Worm (Caenorhabditis elegans) whole organism, mixed stage, embryonic: ENCODE results near the gene Y57G11C.1131.

Experiments used
- M03D4.4 ChIP-seq: sonication (generic microtip); optimal IDR thresholded peaks from 2 replicates; lab custom pipeline; 2017; ENCODE audit warnings: mild to moderate bottlenecking, missing genetic modification characterization, missing compliant biosample characterization
- bed-3 ChIP-seq: fragments of 200-800 bp; sonication (Bioruptor generic); optimal IDR thresholded peaks from 3 replicates; lab custom pipeline; 2018; ENCODE audit warnings: mild to moderate bottlenecking, missing genetic modification characterization, moderate library complexity, missing compliant biosample characterization
- blmp-1 ChIP-seq: fragments of 150-350 bp; optimal IDR thresholded peaks from 2 replicates; lab custom pipeline; 2014; ENCODE audit warnings: missing biosample characterization, missing genetic modification characterization
- ceh-39 ChIP-seq: fragments of 150-350 bp; optimal IDR thresholded peaks from 2 replicates; lab custom pipeline; 2014; ENCODE audit warnings: missing biosample characterization, missing genetic modification characterization
- ceh-43 ChIP-seq: fragments of 200-800 bp; sonication (Bioruptor generic); optimal IDR thresholded peaks from 2 replicates; lab custom pipeline; 2018; ENCODE audit warnings: mild to moderate bottlenecking, missing genetic modification characterization, moderate library complexity, missing compliant biosample characterization
- ces-1 ChIP-seq: fragments of 150-350 bp; optimal IDR thresholded peaks from 2 replicates; lab custom pipeline; 2014; ENCODE audit warnings: missing biosample characterization, missing genetic modification reagents, missing genetic modification characterization
- cnd-1 ChIP-seq: fragments of 200-800 bp; sonication (Bioruptor generic); optimal IDR thresholded peaks from 2 replicates; lab custom pipeline; 2018; ENCODE audit warnings: mild to moderate bottlenecking, missing genetic modification characterization, missing compliant biosample characterization
- ham-2 ChIP-seq: fragments of 200-800 bp; sonication (Bioruptor generic); optimal IDR thresholded peaks from 2 replicates; lab custom pipeline; 2018; ENCODE audit warnings: mild to moderate bottlenecking, missing genetic modification characterization, missing compliant biosample characterization
- lin-32 ChIP-seq: fragments of 200-800 bp; sonication (Bioruptor generic); optimal IDR thresholded peaks from 2 replicates; lab custom pipeline; 2018; ENCODE audit warnings: mild to moderate bottlenecking, missing genetic modification characterization, missing compliant biosample characterization
- mab-5 ChIP-seq: fragments of 150-350 bp; optimal IDR thresholded peaks from 2 replicates; lab custom pipeline; 2014; ENCODE audit warnings: missing biosample characterization, missing genetic modification characterization
- mep-1 ChIP-seq: fragments of 150-350 bp; optimal IDR thresholded peaks from 2 replicates; lab custom pipeline; 2017; ENCODE audit warnings: missing biosample characterization, missing genetic modification reagents, missing genetic modification characterization, inconsistent platforms
- mls-2 ChIP-seq: sonication (generic microtip); optimal IDR thresholded peaks from 2 replicates; lab custom pipeline; 2016; ENCODE audit warnings: mild to moderate bottlenecking, missing genetic modification characterization, moderate library complexity, missing compliant biosample characterization
- nhr-12 ChIP-seq: fragments of 150-350 bp; optimal IDR thresholded peaks from 2 replicates; lab custom pipeline; 2014; ENCODE audit warnings: missing biosample characterization, missing genetic modification characterization
- nhr-2 ChIP-seq: fragments of 150-350 bp; optimal IDR thresholded peaks from 2 replicates; lab custom pipeline; 2014; ENCODE audit warnings: missing biosample characterization, missing genetic modification characterization
- nhr-237 ChIP-seq: fragments of 150-350 bp; optimal IDR thresholded peaks from 2 replicates; lab custom pipeline; 2014; ENCODE audit warnings: missing biosample characterization, missing genetic modification characterization
- nhr-76 ChIP-seq: sonication (generic microtip); optimal IDR thresholded peaks from 2 replicates; lab custom pipeline; 2017; ENCODE audit warnings: missing biosample characterization, missing genetic modification characterization
- sem-2 ChIP-seq: fragments of 200-800 bp; sonication (Bioruptor generic); optimal IDR thresholded peaks from 2 replicates; lab custom pipeline; 2018; ENCODE audit warnings: mild to moderate bottlenecking, missing genetic modification characterization, missing compliant biosample characterization
- unc-39 ChIP-seq: fragments of 150-350 bp; optimal IDR thresholded peaks from 2 replicates; lab custom pipeline; 2014; ENCODE audit warnings: missing biosample characterization, missing genetic modification characterization
- zip-8 ChIP-seq: fragments of 150-350 bp; optimal IDR thresholded peaks from 2 replicates; lab custom pipeline; 2014; ENCODE audit warnings: missing biosample characterization, missing genetic modification characterization
- ztf-11 ChIP-seq: fragments of 150-350 bp; optimal IDR thresholded peaks from 2 replicates; lab custom pipeline; 2014; ENCODE audit warnings: missing biosample characterization, missing genetic modification characterization

Y57G11C.1131 gene

ce11 chrIV:14960061-14960460 lies 27.3 kb downstream of the Y57G11C.1131 start:
- TF ChIP-seq bed-3 (GFP tag; lab: Kevin White, UChicago), result no peak
- peak; percentile 94 for TF ChIP-seq ces-1 (GFP tag; lab: Kevin White, UChicago)

ce11 chrIV:14978204-14978603 lies 45.4 kb downstream of the Y57G11C.1131 start:
- no peak for TF ChIP-seq mab-5 (tag; lab: Kevin White, UChicago)
- no peak for TF ChIP-seq ceh-39 (tag; lab: Kevin White, UChicago)
- TF ChIP-seq lin-32 (GFP tag; lab: Kevin White, UChicago), result no peak
- peak; percentile 74 for TF ChIP-seq ces-1 (GFP tag; lab: Kevin White, UChicago)
- no peak for TF ChIP-seq bed-3 (GFP tag; lab: Kevin White, UChicago)

ce11 chrIV:14981311-14981710 lies 48.5 kb downstream of the Y57G11C.1131 start, which contains the start of gene atln-2:
TSS of gene atln-2 (plus strand) at chrIV:14981611.
- TF ChIP-seq lin-32 (GFP tag; lab: Kevin White, UChicago), result no peak
- TF ChIP-seq ztf-11 (tag; lab: Kevin White, UChicago), result no peak
- no peak for TF ChIP-seq unc-39 (tag; lab: Kevin White, UChicago)
- no peak for TF ChIP-seq sem-2 (GFP tag; lab: Kevin White, UChicago)
- TF ChIP-seq nhr-2 (tag; lab: Kevin White, UChicago), result no peak
- no peak for TF ChIP-seq zip-8 (tag; lab: Kevin White, UChicago)
- TF ChIP-seq bed-3 (GFP tag; lab: Kevin White, UChicago), result no peak
- TF ChIP-seq cnd-1 (tag; lab: Kevin White, UChicago), result no peak
- no peak for TF ChIP-seq M03D4.4 (tag; lab: Kevin White, UChicago)
- TF ChIP-seq mep-1 (tag; lab: Kevin White, UChicago), result no peak
- TF ChIP-seq ceh-43 (GFP tag; lab: Kevin White, UChicago), result no peak
- TF ChIP-seq blmp-1 (tag; lab: Kevin White, UChicago), result no peak
- no peak for TF ChIP-seq nhr-237 (tag; lab: Kevin White, UChicago)
- no peak for TF ChIP-seq ham-2 (GFP tag; lab: Kevin White, UChicago)
- TF ChIP-seq mab-5 (tag; lab: Kevin White, UChicago), result no peak
- TF ChIP-seq mls-2 (tag; lab: Kevin White, UChicago), result no peak
- no peak for TF ChIP-seq nhr-12 (tag; lab: Kevin White, UChicago)
- no peak for TF ChIP-seq nhr-76 (tag; lab: Kevin White, UChicago)
- TF ChIP-seq, all 35 proteins: peak for 0
